Worm (Caenorhabditis elegans) whole organism, L4/young adult: ENCODE results near the gene F16G10.9.

ENCODE experiments used
- dao-5 ChIP-seq: sonication (generic microtip); optimal IDR thresholded peaks from 2 replicates; lab custom pipeline; 2016; ENCODE audit warnings: missing genotype, missing genetic modification characterization, moderate library complexity, missing compliant biosample characterization
- him-1 ChIP-seq: sonication (generic microtip); optimal IDR thresholded peaks from 2 replicates; lab custom pipeline; 2016; ENCODE audit warnings: missing genotype, missing genetic modification reagents, missing genetic modification characterization, missing compliant biosample characterization

DNA sequence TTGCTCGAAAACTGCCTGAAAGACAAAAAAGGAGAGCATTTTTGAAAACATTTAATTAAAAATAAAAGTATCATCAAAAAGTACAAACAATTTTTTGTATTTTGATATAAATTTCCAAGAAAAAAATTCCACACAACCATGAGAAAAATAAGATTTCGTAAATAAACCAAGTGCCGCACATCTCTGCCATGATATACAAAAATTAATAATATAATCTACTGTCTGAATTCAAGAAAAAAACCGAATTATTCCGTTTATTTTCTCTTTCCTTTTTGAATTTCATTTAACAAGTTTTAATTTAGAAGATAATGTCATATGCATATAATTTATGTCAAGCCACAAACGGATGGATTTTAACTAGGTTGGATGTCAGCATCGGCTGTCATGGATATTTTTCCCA lies 36.5 kb upstream of the F16G10.9 start, which contains the start of gene F42G2.2:
- no peak for TF ChIP-seq dao-5 (tag; lab: Kevin White, UChicago)
- TF ChIP-seq him-1 (tag; lab: Kevin White, UChicago) = no peak
